Fruit fly (Drosophila melanogaster) whole organism, pupa: Measurements from ENCODE around the gene CG46313.

ENCODE experiments used
- CG12605 ChIP-seq: fragments of 200-800 bp; sonication (Bioruptor generic); IDR thresholded peaks from 2 replicates; pipeline ENCODE4 v1.3.6; 2022; ENCODE audit warnings: missing biosample characterization, missing genetic modification characterization
- CG13204 ChIP-seq: fragments of 200-800 bp; sonication (Bioruptor generic); optimal IDR thresholded peaks from 2 replicates; lab custom pipeline; 2018; ENCODE audit warnings: missing biosample characterization, mild to moderate bottlenecking, missing genetic modification characterization, moderate library complexity
- fd96Ca ChIP-seq: fragments of 200-800 bp; sonication (Bioruptor generic); IDR thresholded peaks from 3 replicates; pipeline ENCODE4 v1.3.6; 2022; ENCODE audit warnings: missing biosample characterization, missing genetic modification characterization
- rn ChIP-seq: fragments of 200-800 bp; sonication (Bioruptor generic); IDR thresholded peaks from 2 replicates; pipeline ENCODE4 v1.3.6; 2022; ENCODE audit warnings: missing biosample characterization, missing genetic modification characterization

dm6 chr3R:26935400-26935799 lies 42.9 kb upstream of the CG46313 start:
- TF ChIP-seq rn (no peak), CG12605 (GFP tag; lab: Robert Waterston, UW) (no peak), CG13204 (GFP tag; lab: Kevin White, UChicago) (no peak), fd96Ca (GFP tag; lab: Robert Waterston, UW) (no peak)
